Fruit fly (Drosophila melanogaster) Kc167 (cell line): ENCODE results near the gene Actn3.

Experiments used
- Myc ChIP-seq: fragments of >200 bp; optimal IDR thresholded peaks from 2 replicates; lab custom pipeline; 2017; ENCODE audit warnings: missing external identifiers
- Sin3A ChIP-seq: fragments of >200 bp; optimal IDR thresholded peaks from 2 replicates; lab custom pipeline; 2018; ENCODE audit warnings: missing external identifiers
- h ChIP-seq: fragments of >200 bp; optimal IDR thresholded peaks from 3 replicates; lab custom pipeline; 2018; ENCODE audit warnings: missing external identifiers
- psq ChIP-seq: fragments of >200 bp; optimal IDR thresholded peaks from 2 replicates; lab custom pipeline; 2017; ENCODE audit warnings: missing external identifiers
- ttk ChIP-seq: sonication (Bioruptor generic); optimal IDR thresholded peaks from 2 replicates; lab custom pipeline; 2017; ENCODE audit warnings: missing external identifiers

DNA sequence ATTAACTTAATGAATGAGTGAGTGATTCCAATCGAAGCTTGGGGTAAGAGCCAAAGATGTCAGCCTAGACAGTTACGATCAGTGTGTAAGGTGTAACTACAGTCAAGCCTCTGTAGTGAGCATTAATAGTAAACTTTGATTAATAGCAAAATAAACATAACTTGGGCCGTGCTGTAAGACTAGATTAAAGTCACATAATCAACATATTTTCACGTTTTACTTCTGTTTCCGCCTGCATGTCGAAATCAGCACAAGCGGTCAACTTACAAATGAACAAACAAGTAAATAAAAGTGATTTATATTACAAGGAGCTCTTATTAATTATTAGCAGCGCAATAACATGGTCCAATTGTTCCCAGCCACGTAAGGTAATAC is 10.3 kb upstream of the Actn3 start:
- TF ChIP-seq psq (lab: Kevin White, UChicago), result no peak
- no peak for TF ChIP-seq Myc
- no peak for TF ChIP-seq h (lab: Kevin White, UChicago)
- TF ChIP-seq Sin3A (lab: Kevin White, UChicago), result no peak
- TF ChIP-seq ttk (lab: Kevin White, UChicago), result no peak
